Fruit fly (Drosophila melanogaster) whole organism, adult: ENCODE data around the gene CG10214.

ENCODE experiments used
- CG11617 ChIP-seq: fragments of 200-800 bp; sonication (Bioruptor generic); optimal IDR thresholded peaks from 2 replicates; lab custom pipeline; 2017; ENCODE audit warnings: mild to moderate bottlenecking, missing biosample characterization, missing genetic modification reagents, missing genetic modification characterization
- CG12768 ChIP-seq: fragments of 200-800 bp; sonication (Bioruptor generic); optimal IDR thresholded peaks from 2 replicates; lab custom pipeline; 2017; ENCODE audit warnings: missing biosample characterization, missing genetic modification characterization, mild to moderate bottlenecking, moderate library complexity, missing genetic modification reagents
- CG14711 ChIP-seq: fragments of 200-800 bp; sonication (Bioruptor generic); optimal IDR thresholded peaks from 2 replicates; lab custom pipeline; 2018; ENCODE audit warnings: missing biosample characterization, mild to moderate bottlenecking, missing genetic modification characterization, moderate library complexity
- CG1620 ChIP-seq: fragments of 200-800 bp; sonication (Bioruptor generic); optimal IDR thresholded peaks from 2 replicates; lab custom pipeline; 2016; ENCODE audit warnings: missing biosample characterization, missing genetic modification characterization
- CG33017 ChIP-seq: fragments of 200-800 bp; sonication (Bioruptor generic); optimal IDR thresholded peaks from 2 replicates; lab custom pipeline; 2018; ENCODE audit warnings: missing biosample characterization, mild to moderate bottlenecking, missing genetic modification characterization, moderate library complexity
- CG7101 ChIP-seq: fragments of 200-800 bp; sonication (Bioruptor generic); optimal IDR thresholded peaks from 2 replicates; lab custom pipeline; 2018; ENCODE audit warnings: missing biosample characterization, mild to moderate bottlenecking, missing genetic modification characterization, moderate library complexity
- Clk ChIP-seq: fragments of 200-800 bp; sonication (Bioruptor generic); optimal IDR thresholded peaks from 2 replicates; lab custom pipeline; 2017; ENCODE audit warnings: missing biosample characterization, missing genetic modification characterization
- Crg-1 ChIP-seq: fragments of 200-800 bp; sonication (Bioruptor generic); optimal IDR thresholded peaks from 2 replicates; lab custom pipeline; 2016; ENCODE audit warnings: missing biosample characterization, missing genetic modification characterization
- cic ChIP-seq: fragments of 200-800 bp; sonication (Bioruptor generic); optimal IDR thresholded peaks from 2 replicates; lab custom pipeline; 2017; ENCODE audit warnings: missing biosample characterization, mild to moderate bottlenecking, missing genetic modification characterization, moderate library complexity
- cnc ChIP-seq, 2 experiments: fragments of >200 bp; optimal IDR thresholded peaks; 2 replicates each; lab custom pipeline; 2017
- kay ChIP-seq: fragments of 200-800 bp; sonication (Bioruptor generic); peaks from one replicate; lab custom pipeline; 2016; ENCODE audit warnings: missing biosample characterization, missing genetic modification characterization, borderline replicate concordance
- pad ChIP-seq: fragments of 200-800 bp; sonication (Bioruptor generic); optimal IDR thresholded peaks from 3 replicates; lab custom pipeline; 2017; ENCODE audit warnings: missing biosample characterization, missing genetic modification characterization, mild to moderate bottlenecking, moderate library complexity, missing genetic modification reagents
- tj ChIP-seq: fragments of 200-800 bp; sonication (Bioruptor generic); optimal IDR thresholded peaks from 3 replicates; lab custom pipeline; 2017; ENCODE audit warnings: missing biosample characterization, mild to moderate bottlenecking, missing genetic modification characterization, moderate library complexity
- toe ChIP-seq: fragments of 200-800 bp; sonication (Bioruptor generic); optimal IDR thresholded peaks from 2 replicates; lab custom pipeline; 2016; ENCODE audit warnings: missing biosample characterization, missing genetic modification characterization

- no peak for TF ChIP-seq Crg-1 (GFP tag; lab: Kevin White, UChicago)
- no peak for TF ChIP-seq CG1620 (GFP tag; lab: Kevin White, UChicago)
- no peak for TF ChIP-seq CG33017 (tag; lab: Kevin White, UChicago)
- TF ChIP-seq kay = no peak
- TF ChIP-seq toe (GFP tag; lab: Kevin White, UChicago) = no peak
- no peak for TF ChIP-seq CG7101
- no peak for TF ChIP-seq tj (GFP tag; lab: Kevin White, UChicago)
- TF ChIP-seq pad (GFP tag; lab: Kevin White, UChicago) = no peak
- no peak for TF ChIP-seq cnc (optimal IDR thresholded peaks at IDR 0.05; lab: Kevin White, UChicago)
- TF ChIP-seq Clk (GFP tag; lab: Kevin White, UChicago) = no peak
- peak; percentile 47 for TF ChIP-seq cic (GFP tag; lab: Kevin White, UChicago)
- TF ChIP-seq CG14711 = no peak
- no peak for TF ChIP-seq CG11617 (GFP tag; lab: Kevin White, UChicago)
- no peak for TF ChIP-seq CG12768 (GFP tag; lab: Kevin White, UChicago)
These were observed 16.1 kb upstream of the CG10214 start for dm6 chr3R:23783403-23783757.
